Worm (Caenorhabditis elegans): ENCODE measurements around the gene sprp-4.

sprp-4 gene

DNA sequence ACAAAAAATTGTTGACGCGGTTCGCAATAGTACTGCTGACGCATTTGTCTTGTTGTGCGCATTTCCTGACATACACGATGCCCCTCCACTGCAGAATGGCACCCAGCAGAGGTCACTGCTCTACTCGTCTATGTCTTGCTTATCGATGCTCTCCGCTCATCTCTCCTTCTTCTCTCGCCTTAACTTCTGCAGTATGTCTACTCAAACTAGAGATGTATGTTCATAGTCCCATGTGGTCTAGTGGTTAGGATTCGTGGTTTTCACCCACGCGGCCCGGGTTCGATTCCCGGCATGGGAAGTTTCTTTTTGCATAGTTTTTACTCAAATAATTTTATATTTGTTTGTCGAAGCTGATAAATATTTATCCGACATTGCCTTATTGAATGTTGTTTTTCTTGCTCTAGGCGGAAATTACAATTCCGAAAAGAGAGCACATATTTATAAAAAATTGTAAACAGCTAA is 17.5 kb downstream of the sprp-4 start, which contains the start of gene C28G1.2 (continued):
- TF ChIP-seq ceh-19 (GFP tag; optimal IDR thresholded peaks at IDR 0.05): peak; percentile 95
- TF ChIP-seq tbx-2 (tag; optimal IDR thresholded peaks at IDR 0.05): peak; percentile 95
- TF ChIP-seq ceh-22 (tag; optimal IDR thresholded peaks at IDR 0.05): peak; percentile 8
- peak; percentile 97 for TF ChIP-seq hlh-13 (GFP tag; optimal IDR thresholded peaks at IDR 0.05)
- TF ChIP-seq tbx-7 (tag; optimal IDR thresholded peaks at IDR 0.05): peak; percentile 77
- peak; percentile 87 for TF ChIP-seq hlh-8 (tag; optimal IDR thresholded peaks at IDR 0.05)
- peak; percentile 94 for TF ChIP-seq F13H6.1 (tag; optimal IDR thresholded peaks at IDR 0.05)
- peak; percentile 89 for TF ChIP-seq nfya-1 (tag; optimal IDR thresholded peaks at IDR 0.05)
- TF ChIP-seq ttx-3 (tag; optimal IDR thresholded peaks at IDR 0.05): peak; percentile 95
- peak; percentile 80 for TF ChIP-seq fkh-10 (GFP tag; optimal IDR thresholded peaks at IDR 0.05)
- TF ChIP-seq ceh-9 (tag; optimal IDR thresholded peaks at IDR 0.05): peak; percentile 87
- peak; percentile 94 for TF ChIP-seq K02D7.2 (tag; optimal IDR thresholded peaks at IDR 0.05)
- TF ChIP-seq mec-3 (tag; optimal IDR thresholded peaks at IDR 0.05; ENCODE audit: borderline replicate concordance): peak; percentile 75
- peak; percentile 75 for TF ChIP-seq pros-1 (tag; optimal IDR thresholded peaks at IDR 0.05)
- TF ChIP-seq ets-4 (tag; optimal IDR thresholded peaks at IDR 0.05): peak; percentile 52
- peak; percentile 85 for TF ChIP-seq pqm-1 (tag; optimal IDR thresholded peaks at IDR 0.05)
- peak; percentile 94 for TF ChIP-seq ceh-45 (GFP tag; IDR thresholded peaks at IDR 0.05)
- TF ChIP-seq ceh-2 (tag; optimal IDR thresholded peaks at IDR 0.05): peak; percentile 89
- TF ChIP-seq pax-1 (tag; optimal IDR thresholded peaks at IDR 0.05): peak; percentile 26
- TF ChIP-seq dve-1 (tag; optimal IDR thresholded peaks at IDR 0.05): peak; percentile 89
- TF ChIP-seq ref-2 (tag; optimal IDR thresholded peaks at IDR 0.05): peak; percentile 98
- TF ChIP-seq hlh-6 (tag; optimal IDR thresholded peaks at IDR 0.05): peak; percentile 93
- peak; percentile 96 for TF ChIP-seq T23F11.4 (GFP tag; optimal IDR thresholded peaks at IDR 0.05)
- TF ChIP-seq elt-4 (tag; optimal IDR thresholded peaks at IDR 0.05): peak; percentile 90
- TF ChIP-seq K09A11.1 (tag; optimal IDR thresholded peaks at IDR 0.05; ENCODE audit: insufficient read depth): peak; percentile 87
- peak; percentile 91 for TF ChIP-seq hlh-15 (tag; optimal IDR thresholded peaks at IDR 0.05)
- TF ChIP-seq ceh-18 (tag; optimal IDR thresholded peaks at IDR 0.05): peak; percentile 94

DNA sequence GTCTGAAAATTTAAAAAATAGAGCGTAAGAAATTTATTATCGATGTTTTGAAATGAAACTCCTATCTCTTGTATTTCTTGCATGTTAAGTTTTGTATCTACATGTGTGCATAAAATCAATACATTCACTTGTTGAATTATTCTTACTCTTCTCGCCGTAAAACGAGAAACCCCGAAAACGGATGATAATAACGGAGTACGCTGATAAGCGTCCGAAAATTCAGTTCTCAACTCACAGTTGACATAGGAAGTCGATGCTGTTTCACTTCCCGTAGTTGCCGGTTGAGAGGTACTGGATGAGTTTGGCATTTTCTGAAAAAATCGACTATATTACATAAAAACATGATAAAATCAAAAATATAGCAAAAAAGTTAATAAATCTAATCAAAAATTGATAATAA is 18.0 kb downstream of the sprp-4 start, which contains the start of gene sec-15:
Gene sec-15, minus strand, starts transcription at position 311 of the 400 bp plus-strand sequence.
- TF ChIP-seq pqm-1 (tag; optimal IDR thresholded peaks at IDR 0.05): no peak
- no peak for TF ChIP-seq ceh-22 (tag; optimal IDR thresholded peaks at IDR 0.05)
- no peak for TF ChIP-seq K09A11.1 (tag; optimal IDR thresholded peaks at IDR 0.05; ENCODE audit: insufficient read depth)
- no peak for TF ChIP-seq ceh-24 (tag; optimal IDR thresholded peaks at IDR 0.05)
- TF ChIP-seq ceh-30 (tag; optimal IDR thresholded peaks at IDR 0.05): no peak
- no peak for TF ChIP-seq unc-86 (tag; optimal IDR thresholded peaks at IDR 0.05)
- TF ChIP-seq tbx-7 (tag; optimal IDR thresholded peaks at IDR 0.05): no peak
- TF ChIP-seq dve-1 (tag; optimal IDR thresholded peaks at IDR 0.05): no peak
- TF ChIP-seq che-1 (tag; optimal IDR thresholded peaks at IDR 0.05): no peak
- no peak for TF ChIP-seq ceh-31 (tag; optimal IDR thresholded peaks at IDR 0.05)
- no peak for TF ChIP-seq ahr-1 (tag; optimal IDR thresholded peaks at IDR 0.05)
- TF ChIP-seq C38D4.7 (GFP tag; optimal IDR thresholded peaks at IDR 0.05): no peak
- no peak for TF ChIP-seq unc-42 (tag; optimal IDR thresholded peaks at IDR 0.05)
- no peak for TF ChIP-seq K02D7.2 (tag; optimal IDR thresholded peaks at IDR 0.05)

DNA sequence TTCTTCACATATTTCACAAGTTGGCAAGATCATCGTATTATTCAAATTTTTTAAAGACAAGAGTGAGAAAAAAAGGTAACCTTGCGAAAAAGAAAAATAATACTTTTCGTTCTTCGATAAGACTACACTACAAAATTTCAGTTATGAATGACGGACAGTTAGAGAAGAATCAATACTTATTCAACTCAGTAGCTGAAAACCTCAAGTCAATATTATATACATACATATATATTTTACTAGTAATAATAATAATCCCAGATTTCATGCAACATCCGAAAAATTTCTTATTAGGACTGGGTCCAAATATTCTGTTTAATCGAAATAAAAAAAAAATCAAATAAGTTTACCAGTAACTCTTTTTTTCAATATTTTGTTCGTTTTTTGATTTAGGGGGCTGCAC is 22.3 kb downstream of the sprp-4 start, which contains the start of gene C28G1.6:
Gene C28G1.6, minus strand, starts transcription at position 101 of the 400 bp plus-strand sequence.
- TF ChIP-seq Y22D7AL.16 (tag; optimal IDR thresholded peaks at IDR 0.05): no peak
- no peak for TF ChIP-seq lim-6 (tag; optimal IDR thresholded peaks at IDR 0.05)
- no peak for TF ChIP-seq che-1 (tag; optimal IDR thresholded peaks at IDR 0.05)
- TF ChIP-seq pax-1 (tag; optimal IDR thresholded peaks at IDR 0.05): no peak
- no peak for TF ChIP-seq fax-1 (tag; optimal IDR thresholded peaks at IDR 0.05)
- TF ChIP-seq nhr-232 (tag; optimal IDR thresholded peaks at IDR 0.05): no peak
- no peak for TF ChIP-seq ceh-2 (tag; optimal IDR thresholded peaks at IDR 0.05)
- TF ChIP-seq ceh-34 (tag; optimal IDR thresholded peaks at IDR 0.05): no peak
- no peak for TF ChIP-seq nfya-1 (tag; optimal IDR thresholded peaks at IDR 0.05)
- no peak for TF ChIP-seq syd-9 (tag; optimal IDR thresholded peaks at IDR 0.05)
- TF ChIP-seq ceh-48 (tag; optimal IDR thresholded peaks at IDR 0.05): no peak
- TF ChIP-seq unc-86 (tag; optimal IDR thresholded peaks at IDR 0.05): no peak
- no peak for TF ChIP-seq C08G9.2 (tag; optimal IDR thresholded peaks at IDR 0.05)

Data from whole organism, late embryonic.